Worm (Caenorhabditis elegans) whole organism, L3 larva: ENCODE results near the gene ani-3.

Source experiments
- elt-2 ChIP-seq: sonication (generic microtip); optimal IDR thresholded peaks from 2 replicates; lab custom pipeline; 2016; ENCODE audit warnings: missing genetic modification reagents, mild to moderate bottlenecking, missing genetic modification characterization, missing compliant biosample characterization
- ztf-11 ChIP-seq: fragments of 150-350 bp; optimal IDR thresholded peaks from 2 replicates; lab custom pipeline; 2014; ENCODE audit warnings: missing biosample characterization, missing genetic modification characterization

Gene ani-3

DNA sequence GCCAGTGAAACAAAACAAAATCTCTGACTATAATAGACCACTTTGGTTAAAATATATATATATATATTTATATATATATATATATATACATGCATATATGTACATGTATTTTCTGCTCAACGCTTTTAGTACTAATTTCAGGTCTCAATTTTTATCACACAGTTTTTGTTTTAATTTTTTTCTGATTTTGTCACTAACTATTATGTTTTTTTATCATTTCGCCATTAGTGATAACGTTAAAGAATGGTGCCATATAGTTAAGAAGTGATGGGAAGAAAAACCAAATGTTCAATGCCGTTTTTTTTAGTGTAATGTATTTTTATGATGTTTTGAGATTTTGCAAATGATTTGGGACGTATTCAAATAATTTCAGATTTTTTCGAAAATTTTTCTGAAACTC is 56.8 kb downstream of the ani-3 start:
- TF ChIP-seq elt-2 (tag; lab: Kevin White, UChicago) (peak; percentile 60), ztf-11 (tag; lab: Kevin White, UChicago) (no peak)
